Worm (Caenorhabditis elegans) whole organism, L4 larva: ENCODE results near the gene pes-4.

ENCODE experiments used
- F49E8.2 ChIP-seq: sonication (generic microtip); optimal IDR thresholded peaks from 2 replicates; lab custom pipeline; 2016; ENCODE audit warnings: missing compliant biosample characterization, mild to moderate bottlenecking, missing genetic modification characterization, borderline replicate concordance
- R02D3.7 ChIP-seq: fragments of 150-350 bp; sonication (generic microtip); optimal IDR thresholded peaks from 3 replicates; lab custom pipeline; 2014; ENCODE audit warnings: missing biosample characterization, missing genetic modification characterization
- Y48G9A.11 ChIP-seq: fragments of 200-800 bp; sonication (Bioruptor generic); IDR thresholded peaks from 2 replicates; pipeline ENCODE4 v1.3.6; 2022; ENCODE audit warnings: missing genetic modification reagents, missing genetic modification characterization, missing compliant biosample characterization
- Y5F2A.4 ChIP-seq: fragments of 200-800 bp; sonication (Bioruptor generic); optimal IDR thresholded peaks from 2 replicates; lab custom pipeline; 2018; ENCODE audit warnings: mild to moderate bottlenecking, missing genetic modification characterization, missing compliant biosample characterization
- Y75B8A.6 ChIP-seq: fragments of 200-800 bp; sonication (Bioruptor generic); IDR thresholded peaks from 2 replicates; pipeline ENCODE4 v1.3.6; 2022; ENCODE audit warnings: missing genetic modification reagents, missing genetic modification characterization, missing compliant biosample characterization
- ZK546.5 ChIP-seq, 2 experiments: sonication (generic microtip); optimal IDR thresholded peaks; 2 replicates each; lab custom pipeline; 2017; ENCODE audit warnings: missing biosample characterization in 2 of 2, missing genetic modification characterization in 2 of 2
- ama-1 ChIP-seq: fragments of 150-350 bp; optimal IDR thresholded peaks from 2 replicates; lab custom pipeline; 2014; ENCODE audit warnings: inconsistent platforms, mixed read lengths
- ceh-20 ChIP-seq: fragments of 200-800 bp; sonication (Bioruptor generic); IDR thresholded peaks from 2 replicates; pipeline ENCODE4 v1.3.6; 2022; ENCODE audit warnings: missing genetic modification reagents, missing genetic modification characterization, missing compliant biosample characterization
- ceh-32 ChIP-seq: sonication (generic microtip); optimal IDR thresholded peaks from 2 replicates; lab custom pipeline; 2016; ENCODE audit warnings: mild to moderate bottlenecking, missing genetic modification characterization, missing compliant biosample characterization; ENCODE audit not compliant: poor library complexity
- ceh-44 ChIP-seq: fragments of 200-800 bp; sonication (Bioruptor generic); IDR thresholded peaks from 2 replicates; pipeline ENCODE4 v1.3.6; 2022; ENCODE audit warnings: missing genetic modification reagents, missing genetic modification characterization, missing compliant biosample characterization
- ceh-82 ChIP-seq: sonication (generic microtip); optimal IDR thresholded peaks from 2 replicates; lab custom pipeline; 2017; ENCODE audit warnings: missing biosample characterization, missing genetic modification characterization
- dmd-6 ChIP-seq: fragments of 200-800 bp; sonication (Bioruptor generic); IDR thresholded peaks from 2 replicates; pipeline ENCODE4 v1.3.6; 2022; ENCODE audit warnings: missing genetic modification reagents, missing genetic modification characterization, missing compliant biosample characterization
- dmd-9 ChIP-seq: fragments of 200-800 bp; sonication (Bioruptor generic); IDR thresholded peaks from 2 replicates; pipeline ENCODE4 v1.3.6; 2022; ENCODE audit warnings: missing genetic modification reagents, missing genetic modification characterization, missing compliant biosample characterization
- duxl-1 ChIP-seq: sonication (generic microtip); optimal IDR thresholded peaks from 2 replicates; lab custom pipeline; 2016; ENCODE audit warnings: mild to moderate bottlenecking, missing genetic modification characterization, moderate library complexity, missing compliant biosample characterization; ENCODE audit not compliant: poor library complexity
- dve-1 ChIP-seq: sonication (generic microtip); optimal IDR thresholded peaks from 2 replicates; lab custom pipeline; 2017; ENCODE audit warnings: antibody characterized with exemption, mild to moderate bottlenecking, missing genetic modification characterization, missing compliant biosample characterization; ENCODE audit not compliant: insufficient read depth
- egl-27 ChIP-seq: sonication (generic microtip); optimal IDR thresholded peaks from 3 replicates; lab custom pipeline; 2017; ENCODE audit warnings: missing biosample characterization, missing genetic modification reagents, missing genetic modification characterization
- gei-8 ChIP-seq: fragments of 200-800 bp; sonication (Bioruptor generic); optimal IDR thresholded peaks from 2 replicates; lab custom pipeline; 2018; ENCODE audit warnings: mild to moderate bottlenecking, missing genetic modification characterization, missing compliant biosample characterization
- hmg-1.1 ChIP-seq: fragments of 200-800 bp; sonication (Bioruptor generic); IDR thresholded peaks from 2 replicates; pipeline ENCODE4 v1.3.6; 2022; ENCODE audit warnings: missing genetic modification reagents, missing genetic modification characterization, missing compliant biosample characterization
- lim-7 ChIP-seq: fragments of 200-800 bp; sonication (Bioruptor generic); IDR thresholded peaks from 2 replicates; pipeline ENCODE4 v1.3.6; 2022; ENCODE audit warnings: missing genetic modification characterization, missing compliant biosample characterization
- lin-1 ChIP-seq: fragments of 200-800 bp; sonication (Bioruptor generic); IDR thresholded peaks from 2 replicates; pipeline ENCODE4 v1.3.6; 2022; ENCODE audit warnings: missing genetic modification reagents, missing genetic modification characterization, missing compliant biosample characterization
- lin-13 ChIP-seq: fragments of 150-350 bp; optimal IDR thresholded peaks from 2 replicates; lab custom pipeline; 2014; ENCODE audit warnings: missing biosample characterization, missing genetic modification reagents, missing genetic modification characterization
- lin-39 ChIP-seq: fragments of 150-350 bp; optimal IDR thresholded peaks from 2 replicates; lab custom pipeline; 2014; ENCODE audit warnings: missing biosample characterization, missing genetic modification reagents, missing genetic modification characterization
- madf-5 ChIP-seq, 2 experiments: fragments of 200-800 bp; sonication (Bioruptor generic); IDR thresholded peaks; 2 replicates each; pipeline ENCODE4 v1.3.6; 2022; ENCODE audit warnings: missing compliant biosample characterization in 2 of 2, missing genetic modification characterization in 2 of 2
- mes-2 ChIP-seq: sonication (generic microtip); optimal IDR thresholded peaks from 2 replicates; lab custom pipeline; 2016; ENCODE audit warnings: missing genotype, mild to moderate bottlenecking, missing genetic modification characterization, missing compliant biosample characterization; ENCODE audit not compliant: poor library complexity, severe bottlenecking
- nhr-10 ChIP-seq: fragments of 150-350 bp; optimal IDR thresholded peaks from 2 replicates; lab custom pipeline; 2014; ENCODE audit warnings: missing biosample characterization, missing genetic modification characterization
- nhr-102 ChIP-seq: sonication (generic microtip); optimal IDR thresholded peaks from 2 replicates; lab custom pipeline; 2016; ENCODE audit warnings: mild to moderate bottlenecking, missing genetic modification characterization, moderate library complexity, missing compliant biosample characterization
- nhr-11 ChIP-seq: fragments of 150-350 bp; optimal IDR thresholded peaks from 2 replicates; lab custom pipeline; 2014; ENCODE audit warnings: missing biosample characterization, missing genetic modification characterization
- nhr-76 ChIP-seq: fragments of 150-350 bp; optimal IDR thresholded peaks from 2 replicates; lab custom pipeline; 2014; ENCODE audit warnings: missing biosample characterization, missing genetic modification characterization
- pha-4 ChIP-seq, 2 experiments: fragments of 150-350 bp in 1 of 2; fragments of 200-800 bp in 1 of 2; sonication (Bioruptor generic) in 1 of 2; IDR thresholded peaks in 1 of 2; optimal IDR thresholded peaks in 1 of 2; 2 replicates each; pipeline versions ENCODE4 v1.3.6 to Lab custom; 2014 to 2022; ENCODE audit warnings: missing genetic modification characterization in 2 of 2, missing genetic modification reagents in 2 of 2, missing biosample characterization in 1 of 2, missing compliant biosample characterization in 1 of 2
- php-3 ChIP-seq: fragments of 200-800 bp; sonication (Bioruptor generic); IDR thresholded peaks from 2 replicates; pipeline ENCODE4 v1.3.6; 2022; ENCODE audit warnings: missing genetic modification reagents, missing genetic modification characterization, missing compliant biosample characterization
- rbr-2 ChIP-seq: sonication (generic microtip); optimal IDR thresholded peaks from 2 replicates; lab custom pipeline; 2016; ENCODE audit warnings: missing genotype, missing genetic modification characterization, missing compliant biosample characterization
- skn-1 ChIP-seq: fragments of 150-350 bp; optimal IDR thresholded peaks from 2 replicates; lab custom pipeline; 2014; ENCODE audit warnings: missing biosample characterization, missing genetic modification characterization
- snpc-4 ChIP-seq: fragments of 150-350 bp; optimal IDR thresholded peaks from 2 replicates; lab custom pipeline; 2014; ENCODE audit warnings: missing biosample characterization, missing genetic modification characterization
- spr-3 ChIP-seq: fragments of 200-800 bp; sonication (Bioruptor generic); optimal IDR thresholded peaks from 2 replicates; lab custom pipeline; 2018; ENCODE audit warnings: mild to moderate bottlenecking, missing genetic modification characterization, missing compliant biosample characterization
- tra-1 ChIP-seq: fragments of 200-800 bp; sonication (Bioruptor generic); IDR thresholded peaks from 2 replicates; pipeline ENCODE4 v1.3.6; 2022; ENCODE audit warnings: missing genetic modification reagents, missing genetic modification characterization, missing compliant biosample characterization
- unc-130 ChIP-seq: sonication (generic microtip); optimal IDR thresholded peaks from 2 replicates; lab custom pipeline; 2016; ENCODE audit warnings: missing genetic modification reagents, missing genetic modification characterization, missing compliant biosample characterization
- zfp-3 ChIP-seq: fragments of 200-800 bp; sonication (Bioruptor generic); conservative IDR thresholded peaks from 2 replicates; pipeline ENCODE4 v1.3.6; 2022; ENCODE audit warnings: missing genetic modification reagents, missing genetic modification characterization, missing compliant biosample characterization
- zip-2 ChIP-seq: fragments of 150-350 bp; optimal IDR thresholded peaks from 2 replicates; lab custom pipeline; 2014; ENCODE audit warnings: missing biosample characterization, missing genetic modification characterization
- ztf-7 ChIP-seq: fragments of 150-350 bp; optimal IDR thresholded peaks from 2 replicates; lab custom pipeline; 2014; ENCODE audit warnings: missing biosample characterization, missing genetic modification characterization

Gene pes-4

DNA sequence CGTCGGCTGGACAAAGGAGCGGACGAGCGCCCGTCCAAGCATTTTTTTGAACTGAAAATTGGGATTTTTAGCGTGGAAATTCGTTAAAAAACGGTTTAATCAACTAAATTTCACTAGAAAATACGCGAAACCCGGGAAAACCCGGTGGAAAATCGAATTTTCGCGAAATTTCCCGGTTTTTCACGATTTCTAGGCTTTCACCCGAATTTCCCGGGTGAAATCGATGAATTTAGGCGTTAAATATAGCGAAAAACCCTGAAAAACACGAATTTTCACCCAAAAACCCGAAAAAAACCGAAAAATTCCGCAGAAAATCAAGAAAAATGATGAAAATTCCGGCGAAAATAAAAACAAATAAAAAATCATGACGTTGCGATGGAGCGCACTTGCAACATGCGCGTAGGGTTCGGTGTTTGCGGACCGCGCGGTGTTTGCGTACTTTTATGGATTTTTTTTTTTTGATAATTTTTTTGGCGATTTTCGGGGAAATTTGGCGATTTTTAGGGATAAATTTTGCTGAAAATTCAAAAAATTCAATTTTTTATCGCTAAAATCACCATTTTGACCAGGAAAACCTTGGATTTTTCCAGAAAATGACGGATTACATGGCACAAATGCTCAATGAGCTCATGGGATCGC, 28.0 kb downstream of the pes-4 start, which contains the start of the genes mrpl-45 and Y119D3B.12 (continued):
- TF ChIP-seq zip-2 (tag; lab: Kevin White, UChicago) (peak; percentile 1), rbr-2 (peak; percentile 66), ceh-44 (GFP tag; lab: Robert Waterston, UW) (no peak), ceh-20 (GFP tag; lab: Robert Waterston, UW) (0 out of 2 replicates have a peak, but pooled peaks have one; percentile 18), nhr-76 (no peak), R02D3.7 (tag; lab: Kevin White, UChicago) (no peak), pha-4 (GFP tag; IDR thresholded peaks at IDR 0.05; lab: Robert Waterston, UW) (peak; percentile 36; the same call in 1 of the 2 replicates), pha-4 (tag; optimal IDR thresholded peaks at IDR 0.05; lab: Kevin White, UChicago) (no peak), nhr-102 (peak; percentile 54), duxl-1 (tag; lab: Kevin White, UChicago) (peak; percentile 51), php-3 (GFP tag; lab: Robert Waterston, UW) (0 out of 2 replicates have a peak, but pooled peaks have one; percentile 38), zfp-3 (GFP tag; lab: Robert Waterston, UW) (no peak), gei-8 (GFP tag; lab: Kevin White, UChicago) (no peak), nhr-10 (tag; lab: Kevin White, UChicago) (no peak), ceh-82 (no peak), ama-1 (peak; percentile 2), dve-1 (peak; percentile 80), unc-130 (GFP tag; lab: Kevin White, UChicago) (no peak), skn-1 (tag; lab: Kevin White, UChicago) (no peak), dmd-9 (GFP tag; lab: Robert Waterston, UW) (no peak), F49E8.2 (tag; lab: Kevin White, UChicago) (no peak), lin-13 (GFP tag; lab: Kevin White, UChicago) (peak; percentile 58), nhr-11 (peak; percentile 22), Y48G9A.11 (no peak), tra-1 (GFP tag; lab: Robert Waterston, UW) (peak; percentile 44; the same call in 1 of the 2 replicates), ztf-7 (tag; lab: Kevin White, UChicago) (no peak), mes-2 (tag; lab: Kevin White, UChicago) (peak; percentile 88), snpc-4 (tag; lab: Kevin White, UChicago) (no peak), madf-5 (GFP tag; IDR thresholded peaks at IDR 0.05; lab: Robert Waterston, UW) (no peak), lim-7 (GFP tag; lab: Robert Waterston, UW) (no peak)

- no peak for TF ChIP-seq hmg-1.1 (GFP tag; lab: Robert Waterston, UW)
- TF ChIP-seq ama-1, result no peak
- TF ChIP-seq nhr-10 (tag; lab: Kevin White, UChicago), result no peak
- TF ChIP-seq ZK546.5 (tag; optimal IDR thresholded peaks at IDR 0.05; lab: Kevin White, UChicago), result no peak
- TF ChIP-seq Y5F2A.4 (GFP tag; lab: Kevin White, UChicago), result no peak
- TF ChIP-seq ceh-32 (tag; lab: Kevin White, UChicago), result no peak
- TF ChIP-seq madf-5 (GFP tag; IDR thresholded peaks at IDR 0.05; lab: Robert Waterston, UW), result no peak
- TF ChIP-seq spr-3 (GFP tag; lab: Kevin White, UChicago), result no peak
- TF ChIP-seq zfp-3 (GFP tag; lab: Robert Waterston, UW), result no peak
- TF ChIP-seq lin-39, result no peak
- no peak for TF ChIP-seq Y75B8A.6 (GFP tag; lab: Robert Waterston, UW)
- no peak for TF ChIP-seq lin-1
- TF ChIP-seq dmd-9 (GFP tag; lab: Robert Waterston, UW), result no peak
- TF ChIP-seq egl-27, result no peak
- TF ChIP-seq snpc-4 (tag; lab: Kevin White, UChicago), result no peak
- no peak for TF ChIP-seq dmd-6 (GFP tag; lab: Robert Waterston, UW)
Observed at ce11 chrIII:1196192-1196591, 33.9 kb downstream of the pes-4 start, which contains the start of gene dss-1. TSS of gene dss-1 (minus strand) at chrIII:1196292.
